Worm (Caenorhabditis elegans) whole organism, L2 larva: ENCODE results near the gene srxa-12.

ENCODE experiments used
- C34F6.9 ChIP-seq: fragments of 150-350 bp; optimal IDR thresholded peaks from 2 replicates; lab custom pipeline; 2014; ENCODE audit warnings: missing biosample characterization, missing genetic modification characterization
- F13H6.1 ChIP-seq: sonication (generic microtip); optimal IDR thresholded peaks from 2 replicates; lab custom pipeline; 2016; ENCODE audit warnings: missing genetic modification characterization, missing compliant biosample characterization
- R02D3.7 ChIP-seq: fragments of 150-350 bp; optimal IDR thresholded peaks from 2 replicates; lab custom pipeline; 2014; ENCODE audit warnings: missing biosample characterization, missing genetic modification characterization
- Y55F3AM.14 ChIP-seq: fragments of 200-800 bp; sonication (Bioruptor generic); optimal IDR thresholded peaks from 2 replicates; lab custom pipeline; 2018; ENCODE audit warnings: mild to moderate bottlenecking, missing genetic modification characterization, missing compliant biosample characterization
- ZK546.5 ChIP-seq: sonication (generic microtip); optimal IDR thresholded peaks from 2 replicates; lab custom pipeline; 2017; ENCODE audit warnings: missing biosample characterization, missing genetic modification characterization
- alr-1 ChIP-seq: fragments of 150-350 bp; optimal IDR thresholded peaks from 2 replicates; lab custom pipeline; 2014; ENCODE audit warnings: missing biosample characterization, missing genetic modification characterization
- aly-2 ChIP-seq: fragments of 150-350 bp; optimal IDR thresholded peaks from 2 replicates; lab custom pipeline; 2014; ENCODE audit warnings: missing biosample characterization, missing genetic modification characterization
- ama-1 ChIP-seq: fragments of 150-350 bp; optimal IDR thresholded peaks from 2 replicates; lab custom pipeline; 2018; ENCODE audit warnings: inconsistent platforms
- blmp-1 ChIP-seq: sonication (generic microtip); optimal IDR thresholded peaks from 2 replicates; lab custom pipeline; 2017; ENCODE audit warnings: missing genetic modification characterization, mild to moderate bottlenecking, missing compliant biosample characterization, antibody characterized with exemption, moderate library complexity; ENCODE audit not compliant: insufficient read depth
- ceh-82 ChIP-seq: fragments of 150-350 bp; optimal IDR thresholded peaks from 2 replicates; lab custom pipeline; 2014; ENCODE audit warnings: missing biosample characterization, missing genetic modification characterization
- crh-2 ChIP-seq: sonication (generic microtip); optimal IDR thresholded peaks from 2 replicates; lab custom pipeline; 2017; ENCODE audit warnings: missing biosample characterization, missing genetic modification characterization
- egl-27 ChIP-seq: sonication (generic microtip); optimal IDR thresholded peaks from 3 replicates; lab custom pipeline; 2017; ENCODE audit warnings: missing biosample characterization, missing genetic modification reagents, missing genetic modification characterization
- elt-1 ChIP-seq: fragments of 150-350 bp; optimal IDR thresholded peaks from 2 replicates; lab custom pipeline; 2014; ENCODE audit warnings: missing biosample characterization, missing genetic modification characterization
- elt-3 ChIP-seq: sonication (generic microtip); optimal IDR thresholded peaks from 2 replicates; lab custom pipeline; 2017; ENCODE audit warnings: missing biosample characterization, missing genetic modification characterization
- fos-1 ChIP-seq: fragments of 150-350 bp; optimal IDR thresholded peaks from 2 replicates; lab custom pipeline; 2014; ENCODE audit warnings: missing biosample characterization, missing genetic modification characterization
- gmeb-1 ChIP-seq: fragments of 150-350 bp; optimal IDR thresholded peaks from 2 replicates; lab custom pipeline; 2014; ENCODE audit warnings: missing biosample characterization, missing genetic modification characterization
- lin-11 ChIP-seq: fragments of 150-350 bp; sonication (generic microtip); optimal IDR thresholded peaks from 2 replicates; lab custom pipeline; 2014; ENCODE audit warnings: missing biosample characterization, missing genetic modification characterization, inconsistent platforms, mixed read lengths
- lin-13 ChIP-seq: fragments of 150-350 bp; optimal IDR thresholded peaks from 2 replicates; lab custom pipeline; 2014; ENCODE audit warnings: missing biosample characterization, missing genetic modification reagents, missing genetic modification characterization
- lsy-2 ChIP-seq, 2 experiments: fragments of 150-350 bp in 1 of 2; sonication (generic microtip) in 1 of 2; optimal IDR thresholded peaks; 2 replicates each; lab custom pipeline; 2014 to 2017; ENCODE audit warnings: missing biosample characterization in 2 of 2, missing genetic modification characterization in 2 of 2
- mab-5 ChIP-seq: fragments of 150-350 bp; optimal IDR thresholded peaks from 2 replicates; lab custom pipeline; 2014; ENCODE audit warnings: missing biosample characterization, missing genetic modification characterization
- mbf-1 ChIP-seq: sonication (generic microtip); optimal IDR thresholded peaks from 2 replicates; lab custom pipeline; 2017; ENCODE audit warnings: missing biosample characterization, missing genetic modification characterization
- mdl-1 ChIP-seq, 2 experiments: fragments of 150-350 bp in 1 of 2; sonication (generic microtip) in 1 of 2; optimal IDR thresholded peaks; 2 replicates each; lab custom pipeline; 2017; ENCODE audit warnings: missing biosample characterization in 2 of 2, missing genetic modification characterization in 2 of 2
- nhr-10 ChIP-seq: sonication (generic microtip); optimal IDR thresholded peaks from 2 replicates; lab custom pipeline; 2017; ENCODE audit warnings: missing biosample characterization, missing genetic modification characterization
- nhr-11 ChIP-seq: fragments of 150-350 bp; optimal IDR thresholded peaks from 2 replicates; lab custom pipeline; 2014; ENCODE audit warnings: missing biosample characterization, missing genetic modification characterization
- nhr-12 ChIP-seq: fragments of 150-350 bp; optimal IDR thresholded peaks from 2 replicates; lab custom pipeline; 2014; ENCODE audit warnings: missing biosample characterization, missing genetic modification characterization
- nhr-129 ChIP-seq: fragments of 150-350 bp; optimal IDR thresholded peaks from 2 replicates; lab custom pipeline; 2014; ENCODE audit warnings: missing biosample characterization, missing genetic modification characterization
- nhr-21 ChIP-seq: fragments of 150-350 bp; optimal IDR thresholded peaks from 2 replicates; lab custom pipeline; 2014; ENCODE audit warnings: missing biosample characterization, missing genetic modification characterization
- nhr-23 ChIP-seq: fragments of 150-350 bp; optimal IDR thresholded peaks from 2 replicates; lab custom pipeline; 2014; ENCODE audit warnings: missing biosample characterization, missing genetic modification reagents, missing genetic modification characterization
- nhr-237 ChIP-seq: fragments of 150-350 bp; optimal IDR thresholded peaks from 2 replicates; lab custom pipeline; 2014; ENCODE audit warnings: missing biosample characterization, missing genetic modification characterization
- nhr-25 ChIP-seq: fragments of 150-350 bp; sonication (generic microtip); optimal IDR thresholded peaks from 3 replicates; lab custom pipeline; 2014; ENCODE audit warnings: missing biosample characterization, missing genetic modification characterization
- nhr-6 ChIP-seq: fragments of 150-350 bp; optimal IDR thresholded peaks from 2 replicates; lab custom pipeline; 2014; ENCODE audit warnings: missing biosample characterization, missing genetic modification characterization
- nhr-77 ChIP-seq: fragments of 150-350 bp; optimal IDR thresholded peaks from 2 replicates; lab custom pipeline; 2014; ENCODE audit warnings: missing biosample characterization, missing genetic modification characterization
- peb-1 ChIP-seq: fragments of 150-350 bp; optimal IDR thresholded peaks from 2 replicates; lab custom pipeline; 2014; ENCODE audit warnings: missing biosample characterization, missing genetic modification characterization
- sem-4 ChIP-seq: fragments of 150-350 bp; optimal IDR thresholded peaks from 2 replicates; lab custom pipeline; 2014; ENCODE audit warnings: missing biosample characterization, missing genetic modification reagents, missing genetic modification characterization
- sma-3 ChIP-seq: sonication (generic microtip); optimal IDR thresholded peaks from 2 replicates; lab custom pipeline; 2016; ENCODE audit warnings: missing genetic modification reagents, missing genetic modification characterization, missing compliant biosample characterization
- sma-9 ChIP-seq, 2 experiments: fragments of 150-350 bp in 1 of 2; sonication (generic microtip) in 1 of 2; optimal IDR thresholded peaks; 2 replicates each; lab custom pipeline; 2014 to 2016; ENCODE audit warnings: missing genetic modification characterization in 2 of 2, mild to moderate bottlenecking in 1 of 2, missing biosample characterization in 1 of 2, missing compliant biosample characterization in 1 of 2, missing genetic modification reagents in 1 of 2, moderate library complexity in 1 of 2
- snpc-4 ChIP-seq: fragments of 150-350 bp; optimal IDR thresholded peaks from 2 replicates; lab custom pipeline; 2014; ENCODE audit warnings: missing biosample characterization, missing genetic modification characterization
- zag-1 ChIP-seq: fragments of 150-350 bp; optimal IDR thresholded peaks from 2 replicates; lab custom pipeline; 2014; ENCODE audit warnings: missing biosample characterization, missing genetic modification characterization
- ztf-1 ChIP-seq: fragments of 200-800 bp; sonication (Bioruptor generic); conservative IDR thresholded peaks from 2 replicates; pipeline ENCODE4 v1.3.6; 2022; ENCODE audit warnings: missing genetic modification characterization, missing compliant biosample characterization
- ztf-11 ChIP-seq: sonication (generic microtip); optimal IDR thresholded peaks from 2 replicates; lab custom pipeline; 2017; ENCODE audit warnings: missing biosample characterization, missing genetic modification characterization
- ztf-4 ChIP-seq: fragments of 150-350 bp; optimal IDR thresholded peaks from 2 replicates; lab custom pipeline; 2014; ENCODE audit warnings: missing biosample characterization, missing genetic modification characterization

Gene srxa-12

DNA sequence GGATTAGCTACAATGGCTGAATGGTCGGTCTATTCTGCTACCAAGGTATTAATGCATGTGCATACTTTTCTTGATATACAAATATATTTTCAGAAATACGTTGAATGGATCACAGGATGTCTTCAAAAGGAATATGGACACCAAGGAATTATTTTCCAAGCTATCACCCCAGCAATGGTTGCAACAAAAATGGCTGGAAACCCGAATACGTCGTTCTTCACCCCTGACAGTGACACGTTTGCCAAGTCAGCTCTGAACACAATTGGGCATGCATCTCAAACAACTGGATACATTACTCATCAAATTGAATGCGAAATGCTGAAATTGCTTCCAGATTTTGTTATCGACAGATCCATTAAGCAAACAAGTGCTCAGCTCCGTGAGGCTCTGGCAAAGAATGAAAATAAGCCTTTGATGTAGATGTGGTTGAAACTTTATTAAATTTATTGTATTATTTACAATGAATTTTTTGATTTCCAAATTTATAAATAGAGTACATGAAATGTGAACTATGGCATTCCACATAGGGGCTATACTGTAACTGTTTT is 18.9 kb upstream of the srxa-12 start:
- TF ChIP-seq Y55F3AM.14 (GFP tag; lab: Kevin White, UChicago) (peak; percentile 47), lsy-2 (tag; optimal IDR thresholded peaks at IDR 0.05; lab: Kevin White, UChicago) (peak in 1 of 2 experiments; percentile 60), peb-1 (tag; lab: Kevin White, UChicago) (no peak), nhr-12 (peak; percentile 35), ceh-82 (tag; lab: Kevin White, UChicago) (no peak), ztf-4 (tag; lab: Kevin White, UChicago) (peak; percentile 53), nhr-25 (peak; percentile 22), nhr-129 (tag; lab: Kevin White, UChicago) (peak; percentile 58), sma-9 (GFP tag; optimal IDR thresholded peaks at IDR 0.05; lab: Kevin White, UChicago) (peak; percentile 42), sma-9 (tag; optimal IDR thresholded peaks at IDR 0.05; lab: Kevin White, UChicago) (no peak), sma-3 (GFP tag; lab: Kevin White, UChicago) (peak; percentile 62), gmeb-1 (tag; lab: Kevin White, UChicago) (peak; percentile 64), nhr-21 (tag; lab: Kevin White, UChicago) (peak; percentile 46), crh-2 (tag; lab: Kevin White, UChicago) (peak; percentile 62), ama-1 (lab: Kevin White, UChicago) (peak; percentile 96), lin-13 (GFP tag; lab: Kevin White, UChicago) (peak; percentile 49), ztf-11 (tag; lab: Kevin White, UChicago) (no peak), C34F6.9 (tag; lab: Kevin White, UChicago) (peak; percentile 21), sem-4 (tag; lab: Kevin White, UChicago) (peak; percentile 17), F13H6.1 (tag; lab: Kevin White, UChicago) (peak; percentile 11), mab-5 (no peak)

DNA sequence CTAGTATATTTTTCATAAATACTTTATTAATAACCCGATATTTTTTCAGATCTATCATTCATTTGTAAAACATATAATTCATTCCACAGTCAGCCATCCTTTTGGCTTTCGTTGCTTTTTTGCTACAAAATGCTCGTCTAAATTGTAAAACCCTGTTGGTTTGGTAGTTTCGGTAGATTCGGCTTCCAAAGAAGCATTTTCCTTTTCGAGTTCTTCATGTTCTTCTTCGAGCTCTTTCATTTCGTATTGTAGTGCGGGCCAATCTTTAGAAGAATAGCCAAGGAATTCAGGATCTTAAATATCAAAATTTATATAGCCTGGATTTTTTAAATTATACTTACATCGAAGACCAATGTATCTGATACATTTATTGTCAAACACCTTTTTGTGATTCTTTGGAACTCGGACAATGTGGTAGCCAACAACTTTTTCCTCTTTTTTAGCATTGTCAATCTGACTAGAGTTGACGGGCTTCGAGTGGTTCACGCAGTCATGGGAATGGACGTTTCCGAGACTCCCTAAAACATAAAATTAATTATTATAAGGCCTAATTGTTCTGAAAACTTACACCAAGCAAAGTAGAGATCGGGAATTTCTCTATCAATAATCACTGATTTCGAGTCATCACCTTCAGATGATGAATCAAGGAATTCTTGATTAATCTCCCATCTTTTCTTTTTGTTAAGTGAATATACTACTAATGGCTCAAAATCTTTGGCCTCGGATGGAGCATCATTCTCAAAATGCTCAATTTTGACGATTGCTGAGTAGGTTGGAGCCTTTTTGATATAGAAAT is 18.2 kb upstream of the srxa-12 start:
- TF ChIP-seq lsy-2 (tag; optimal IDR thresholded peaks at IDR 0.05; lab: Kevin White, UChicago) (peak in 1 of 2 experiments; percentile 38), gmeb-1 (tag; lab: Kevin White, UChicago) (no peak), ama-1 (lab: Kevin White, UChicago) (peak; percentile 92), sma-9 (GFP tag; optimal IDR thresholded peaks at IDR 0.05; lab: Kevin White, UChicago) (peak; percentile 8), sma-9 (tag; optimal IDR thresholded peaks at IDR 0.05; lab: Kevin White, UChicago) (no peak), Y55F3AM.14 (GFP tag; lab: Kevin White, UChicago) (peak; percentile 29), ztf-4 (tag; lab: Kevin White, UChicago) (peak; percentile 66)

DNA sequence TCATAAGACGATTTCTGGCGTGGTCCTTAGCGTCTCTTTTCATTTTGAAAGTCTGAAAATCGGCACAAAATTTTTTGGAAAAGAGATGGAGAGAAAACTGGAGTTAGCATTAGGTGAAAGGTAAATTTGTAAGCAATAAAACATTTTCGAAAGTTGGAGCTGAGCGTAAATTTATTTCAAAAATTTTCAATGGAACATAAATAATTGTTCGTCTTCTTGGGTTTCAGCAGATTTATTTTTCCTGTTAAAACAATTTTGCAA is 17.7 kb upstream of the srxa-12 start, which contains the start of gene C06B3.6:
Gene C06B3.6 (minus strand): TSS at position 52 of the 261 bp plus-strand sequence.
- no peak for TF ChIP-seq nhr-25
- TF ChIP-seq sem-4 (tag; lab: Kevin White, UChicago): no peak
- no peak for TF ChIP-seq ceh-82 (tag; lab: Kevin White, UChicago)
- no peak for TF ChIP-seq lin-13 (GFP tag; lab: Kevin White, UChicago)
- TF ChIP-seq crh-2 (tag; lab: Kevin White, UChicago): no peak
- TF ChIP-seq elt-1 (tag; lab: Kevin White, UChicago): no peak
- no peak for TF ChIP-seq mbf-1 (tag; lab: Kevin White, UChicago)

DNA sequence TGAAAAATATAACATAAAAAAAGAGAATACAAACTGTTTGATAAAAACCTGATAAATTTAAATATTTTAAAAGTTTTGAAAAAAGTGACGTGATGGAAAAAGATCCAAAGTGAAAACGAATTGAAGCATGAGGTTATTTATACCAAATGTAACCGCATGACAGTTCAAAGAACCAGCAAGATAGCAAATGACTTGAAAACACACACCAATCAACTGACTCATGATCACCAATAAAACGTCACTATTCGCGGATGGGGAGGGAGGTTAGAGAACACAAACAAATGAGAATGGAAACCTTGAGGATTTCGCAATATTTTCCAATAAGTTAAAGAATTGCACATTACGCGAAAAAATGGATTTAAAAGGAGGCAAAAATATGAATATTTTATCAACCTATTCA is 17.1 kb upstream of the srxa-12 start, which contains the start of gene C06B3.7:
Gene C06B3.7 (plus strand): TSS at position 287 of the 400 bp plus-strand sequence.
- no peak for TF ChIP-seq ztf-1
- TF ChIP-seq R02D3.7: no peak
- no peak for TF ChIP-seq peb-1 (tag; lab: Kevin White, UChicago)
- TF ChIP-seq aly-2: no peak
- TF ChIP-seq lsy-2 (tag; optimal IDR thresholded peaks at IDR 0.05; lab: Kevin White, UChicago): peak; percentile 15 to 89
- peak; percentile 75 for TF ChIP-seq ztf-4 (tag; lab: Kevin White, UChicago)
- no peak for TF ChIP-seq nhr-6
- TF ChIP-seq egl-27 (tag; lab: Kevin White, UChicago): peak; percentile 45
- no peak for TF ChIP-seq nhr-77
- peak; percentile 24 for TF ChIP-seq mab-5
- TF ChIP-seq nhr-10 (tag; lab: Kevin White, UChicago): no peak
- peak; percentile 91 for TF ChIP-seq C34F6.9 (tag; lab: Kevin White, UChicago)
- TF ChIP-seq ama-1 (lab: Kevin White, UChicago): peak; percentile 75
- no peak for TF ChIP-seq elt-3 (tag; lab: Kevin White, UChicago)
- TF ChIP-seq nhr-23 (tag; lab: Kevin White, UChicago): no peak
- TF ChIP-seq crh-2 (tag; lab: Kevin White, UChicago): peak; percentile 95
- TF ChIP-seq snpc-4 (tag; lab: Kevin White, UChicago): peak; percentile 46
- TF ChIP-seq mdl-1 (tag; optimal IDR thresholded peaks at IDR 0.05; lab: Kevin White, UChicago): peak in 1 of 2 experiments; percentile 74
- TF ChIP-seq nhr-21 (tag; lab: Kevin White, UChicago): peak; percentile 93
- TF ChIP-seq alr-1: no peak
- no peak for TF ChIP-seq elt-1 (tag; lab: Kevin White, UChicago)
- peak; percentile 47 for TF ChIP-seq lin-13 (GFP tag; lab: Kevin White, UChicago)
- TF ChIP-seq zag-1 (tag; lab: Kevin White, UChicago): no peak
- no peak for TF ChIP-seq lin-11 (tag; lab: Kevin White, UChicago)
- peak; percentile 77 for TF ChIP-seq fos-1 (tag; lab: Kevin White, UChicago)
- peak; percentile 93 for TF ChIP-seq nhr-25
- no peak for TF ChIP-seq nhr-11 (tag; lab: Kevin White, UChicago)
- TF ChIP-seq sem-4 (tag; lab: Kevin White, UChicago): peak; percentile 85
- peak; percentile 99 for TF ChIP-seq nhr-129 (tag; lab: Kevin White, UChicago)
- TF ChIP-seq F13H6.1 (tag; lab: Kevin White, UChicago): peak; percentile 65
- TF ChIP-seq blmp-1 (tag; lab: Kevin White, UChicago): peak; percentile 55
- no peak for TF ChIP-seq ZK546.5 (tag; lab: Kevin White, UChicago)
- no peak for TF ChIP-seq ztf-11 (tag; lab: Kevin White, UChicago)
- TF ChIP-seq nhr-237: no peak
